Worm (Caenorhabditis elegans): Measurements from ENCODE around the gene fbxa-199.

DNA sequence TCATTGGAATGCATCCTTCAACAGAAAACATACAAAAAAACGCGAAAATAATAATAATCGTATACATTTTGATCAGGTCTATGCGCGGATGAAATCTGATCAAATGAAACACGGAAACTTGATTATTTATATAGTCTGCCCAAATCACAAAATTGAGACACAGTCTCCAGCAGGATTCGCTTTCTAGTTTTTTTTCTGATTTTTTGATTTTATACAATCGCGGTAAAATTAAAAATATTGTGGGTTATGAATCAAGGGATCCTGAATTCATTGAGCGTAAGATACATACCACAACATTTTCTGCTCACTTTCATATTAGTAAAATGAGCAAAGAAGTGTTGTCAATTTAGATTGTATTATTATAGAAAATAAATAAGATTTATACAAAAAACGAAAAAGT is 49.6 kb downstream of the fbxa-199 start, which contains the start of gene clec-230:
- no peak for TF ChIP-seq snpc-4 (tag; optimal IDR thresholded peaks at IDR 0.05)
- TF ChIP-seq ceh-16 (tag; optimal IDR thresholded peaks at IDR 0.05) = no peak
- TF ChIP-seq unc-39 (tag; optimal IDR thresholded peaks at IDR 0.05) = no peak
- no peak for TF ChIP-seq mab-5 (tag; optimal IDR thresholded peaks at IDR 0.05)
- TF ChIP-seq aly-2 (tag; optimal IDR thresholded peaks at IDR 0.05) = no peak
- no peak for TF ChIP-seq nhr-25 (tag; optimal IDR thresholded peaks at IDR 0.05)
- TF ChIP-seq mdl-1 (tag; optimal IDR thresholded peaks at IDR 0.05) = no peak
- no peak for TF ChIP-seq alr-1 (tag; optimal IDR thresholded peaks at IDR 0.05)
- no peak for TF ChIP-seq nhr-11 (tag; optimal IDR thresholded peaks at IDR 0.05)
- no peak for TF ChIP-seq egl-27 (tag; optimal IDR thresholded peaks at IDR 0.05)
- TF ChIP-seq R02D3.7 (tag; optimal IDR thresholded peaks at IDR 0.05) = no peak
- TF ChIP-seq ztf-11 (tag; optimal IDR thresholded peaks at IDR 0.05) = no peak
- TF ChIP-seq lsy-2 (tag; optimal IDR thresholded peaks at IDR 0.05) = no peak
- no peak for TF ChIP-seq unc-62 (GFP tag; optimal IDR thresholded peaks at IDR 0.05)

Measured in whole organism, L2 larva.